Worm (Caenorhabditis elegans): ENCODE results near the gene srg-53.
A peak's percentile ranks its signal among the peaks of the same experiment; 100 is the strongest.

Gene srg-53

DNA sequence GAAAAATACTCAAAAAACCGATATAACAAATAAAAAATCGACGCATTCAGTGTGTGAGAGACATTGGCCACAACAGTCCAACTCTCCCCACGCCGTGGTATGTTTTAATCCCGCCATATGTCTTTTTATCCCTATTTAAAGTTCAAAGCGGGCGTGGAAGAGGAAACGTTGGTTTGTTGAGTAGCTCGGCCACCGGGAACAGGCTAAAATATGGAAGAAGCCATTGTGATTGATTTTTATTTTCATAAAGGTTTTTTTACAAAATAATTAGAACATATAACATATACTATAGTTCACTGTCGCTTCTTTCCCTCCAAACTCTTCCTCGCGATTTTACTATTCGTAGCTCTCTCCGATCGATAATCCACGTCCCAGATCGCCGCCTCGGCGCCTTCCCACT lies 19.8 kb downstream of the srg-53 start, which contains the start of gene nas-32:
Gene nas-32 (minus strand): TSS at position 101 of the 400 bp plus-strand sequence.
- TF ChIP-seq dsc-1 (tag; optimal IDR thresholded peaks at IDR 0.05), result no peak

DNA sequence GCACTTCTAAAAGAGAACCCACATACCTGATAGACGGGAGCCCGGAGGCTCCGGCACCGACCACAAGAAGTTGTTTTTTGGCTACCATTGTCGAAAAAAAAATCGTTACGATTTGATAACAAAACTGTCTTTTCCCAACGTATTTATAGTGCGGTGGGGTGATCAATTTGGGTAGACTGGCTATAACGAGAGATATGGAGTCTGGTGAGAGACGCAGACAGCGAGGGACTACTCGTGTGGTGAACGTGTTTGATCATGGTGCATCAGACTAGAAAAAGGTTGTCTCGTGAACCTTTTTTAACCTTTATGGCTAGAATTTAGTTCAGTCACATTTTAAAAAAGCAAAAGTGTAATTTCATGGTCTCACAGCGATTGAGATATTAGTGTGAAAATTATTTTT lies 24.2 kb downstream of the srg-53 start, which contains the start of gene fmo-5:
Gene fmo-5 (minus strand): TSS at position 206 of the 400 bp plus-strand sequence.
- TF ChIP-seq efl-1 (optimal IDR thresholded peaks at IDR 0.05) (peak; percentile 42 to 65), efl-1 (GFP tag; optimal IDR thresholded peaks at IDR 0.05 in 1 of 2) (peak; percentile 60 to 97), nhr-71 (tag; optimal IDR thresholded peaks at IDR 0.05) (no peak), dpl-1 (GFP tag; optimal IDR thresholded peaks at IDR 0.05) (peak in 2 of 3 experiments; percentile 42 to 57), swsn-7 (tag; optimal IDR thresholded peaks at IDR 0.05) (no peak), jun-1 (tag; optimal IDR thresholded peaks at IDR 0.05) (no peak), unc-62 (GFP tag; optimal IDR thresholded peaks at IDR 0.05) (no peak), lir-3 (tag; optimal IDR thresholded peaks at IDR 0.05; ENCODE audit: poor library complexity) (no peak), zip-4 (GFP tag; optimal IDR thresholded peaks at IDR 0.05) (no peak), nhr-20 (tag; optimal IDR thresholded peaks at IDR 0.05) (peak; percentile 88), unc-86 (tag; optimal IDR thresholded peaks at IDR 0.05) (no peak), snpc-4 (tag; optimal IDR thresholded peaks at IDR 0.05) (no peak), grh-1 (GFP tag; IDR thresholded peaks at IDR 0.05) (0 out of 2 replicates have a peak, but pooled peaks have one; percentile 35), xbp-1 (tag; optimal IDR thresholded peaks at IDR 0.05) (no peak), hlh-4 (tag; optimal IDR thresholded peaks at IDR 0.05) (no peak), zag-1 (tag; optimal IDR thresholded peaks at IDR 0.05) (no peak), aha-1 (tag; optimal IDR thresholded peaks at IDR 0.05) (no peak), egl-27 (tag; optimal IDR thresholded peaks at IDR 0.05) (no peak), pax-3 (tag; optimal IDR thresholded peaks at IDR 0.05) (no peak), tlp-1 (tag; optimal IDR thresholded peaks at IDR 0.05) (no peak), sptf-1 (tag; optimal IDR thresholded peaks at IDR 0.05) (no peak), ceh-88 (GFP tag; IDR thresholded peaks at IDR 0.05) (no peak), irx-1 (tag; optimal IDR thresholded peaks at IDR 0.05) (no peak), ztf-4 (tag; optimal IDR thresholded peaks at IDR 0.05) (peak; percentile 1), alr-1 (tag; optimal IDR thresholded peaks at IDR 0.05; ENCODE audit: borderline replicate concordance) (no peak), aly-2 (tag; optimal IDR thresholded peaks at IDR 0.05) (no peak), mdl-1 (tag; optimal IDR thresholded peaks at IDR 0.05) (peak in 1 of 2 experiments; percentile 73), fkh-4 (tag; optimal IDR thresholded peaks at IDR 0.05; ENCODE audit: borderline replicate concordance) (no peak), nhr-76 (tag; optimal IDR thresholded peaks at IDR 0.05) (no peak), nhr-11 (tag; optimal IDR thresholded peaks at IDR 0.05) (no peak), nhr-28 (tag; optimal IDR thresholded peaks at IDR 0.05) (no peak), lin-39 (tag; optimal IDR thresholded peaks at IDR 0.05) (no peak), mep-1 (tag; optimal IDR thresholded peaks at IDR 0.05) (no peak), hpl-2 (GFP tag; optimal IDR thresholded peaks at IDR 0.05) (no peak), ceh-8 (GFP tag; optimal IDR thresholded peaks at IDR 0.05) (no peak), C04F5.9 (tag; optimal IDR thresholded peaks at IDR 0.05) (no peak), ceh-82 (tag; optimal IDR thresholded peaks at IDR 0.05) (no peak), ceh-90 (tag; optimal IDR thresholded peaks at IDR 0.05) (no peak), lin-14 (GFP tag; optimal IDR thresholded peaks at IDR 0.05) (no peak), lsy-2 (tag; optimal IDR thresholded peaks at IDR 0.05) (no peak), rnt-1 (tag; optimal IDR thresholded peaks at IDR 0.05) (peak; percentile 46), sox-4 (tag; optimal IDR thresholded peaks at IDR 0.05) (no peak), unc-98 (GFP tag; IDR thresholded peaks at IDR 0.05) (no peak), dsc-1 (tag; optimal IDR thresholded peaks at IDR 0.05) (no peak), nhr-12 (tag; optimal IDR thresholded peaks at IDR 0.05) (no peak), nhr-85 (tag) (peak; percentile 73), lin-13 (GFP tag; optimal IDR thresholded peaks at IDR 0.05) (no peak), elt-2 (tag; optimal IDR thresholded peaks at IDR 0.05) (peak; percentile 49), pag-3 (tag; optimal IDR thresholded peaks at IDR 0.05; ENCODE audit: borderline replicate concordance, insufficient read depth) (no peak), hlh-17 (GFP tag; optimal IDR thresholded peaks at IDR 0.05; ENCODE audit: borderline replicate concordance) (no peak), elt-3 (tag; optimal IDR thresholded peaks at IDR 0.05) (peak in 3 of 6 experiments; percentile 18 to 60 (median 42))

Measured in whole organism, L1 larva.